Fruit fly (Drosophila melanogaster) whole organism, wandering third instar larva: Measurements from ENCODE around the gene Ugt35E2.
A peak's percentile ranks its signal among the peaks of the same experiment; 100 is the strongest.

Experiments used
- Abd-B ChIP-seq: fragments of >200 bp; optimal IDR thresholded peaks from 2 replicates; lab custom pipeline; 2017; ENCODE audit warnings: missing biosample characterization, missing genetic modification characterization
- CG32264 ChIP-seq: fragments of 200-800 bp; sonication (Bioruptor generic); optimal IDR thresholded peaks from 2 replicates; lab custom pipeline; 2016; ENCODE audit warnings: missing biosample characterization, missing genetic modification characterization
- CG9705 ChIP-seq: fragments of 200-800 bp; sonication (Bioruptor generic); optimal IDR thresholded peaks from 2 replicates; lab custom pipeline; 2018; ENCODE audit warnings: missing biosample characterization, mild to moderate bottlenecking, missing genetic modification characterization
- CrebA ChIP-seq: fragments of 200-800 bp; sonication (Bioruptor generic); optimal IDR thresholded peaks from 2 replicates; lab custom pipeline; 2016; ENCODE audit warnings: missing biosample characterization, mild to moderate bottlenecking, missing genetic modification characterization, borderline replicate concordance
- Dfd ChIP-seq: fragments of >200 bp; optimal IDR thresholded peaks from 2 replicates; lab custom pipeline; 2017; ENCODE audit warnings: missing biosample characterization, missing genetic modification characterization
- Dif ChIP-seq: fragments of 200-275, 200-300 bp; sonication (Bioruptor generic); optimal IDR thresholded peaks from 2 replicates; lab custom pipeline; 2018; ENCODE audit warnings: missing biosample characterization, missing genetic modification characterization; ENCODE audit not compliant: partially characterized antibody
- GATAd ChIP-seq: sonication (Bioruptor generic); optimal IDR thresholded peaks from 2 replicates; lab custom pipeline; 2016; ENCODE audit warnings: missing biosample characterization, missing genetic modification characterization
- HLH106 ChIP-seq: fragments of 200-800 bp; optimal IDR thresholded peaks from 3 replicates; lab custom pipeline; 2019; ENCODE audit warnings: missing biosample characterization, mild to moderate bottlenecking, missing genetic modification characterization, moderate library complexity
- Hnf4 ChIP-seq: fragments of 200-800 bp; sonication (Bioruptor generic); optimal IDR thresholded peaks from 2 replicates; lab custom pipeline; 2016; ENCODE audit warnings: missing biosample characterization, mild to moderate bottlenecking, missing genetic modification characterization
- Hr78 ChIP-seq: fragments of >200 bp; optimal IDR thresholded peaks from 2 replicates; lab custom pipeline; 2017; ENCODE audit warnings: missing biosample characterization, missing genetic modification characterization
- Hr83 ChIP-seq: fragments of 200-300 bp; sonication (Bioruptor generic); optimal IDR thresholded peaks from 2 replicates; lab custom pipeline; 2016; ENCODE audit warnings: missing biosample characterization, mild to moderate bottlenecking, missing genetic modification characterization, moderate library complexity; ENCODE audit not compliant: poor library complexity, severe bottlenecking
- Jra ChIP-seq: sonication (Bioruptor generic); optimal IDR thresholded peaks from 2 replicates; lab custom pipeline; 2016; ENCODE audit warnings: missing biosample characterization, missing genetic modification characterization
- Mio ChIP-seq: sonication (Bioruptor generic); optimal IDR thresholded peaks from 2 replicates; lab custom pipeline; 2016; ENCODE audit warnings: missing biosample characterization, missing genetic modification characterization
- Myc ChIP-seq: fragments of >200 bp; optimal IDR thresholded peaks from 2 replicates; lab custom pipeline; 2017
- N ChIP-seq: fragments of >200 bp; optimal IDR thresholded peaks from 2 replicates; lab custom pipeline; 2018; ENCODE audit warnings: missing biosample characterization, missing external identifiers, missing genetic modification characterization
- OdsH ChIP-seq: fragments of 200-800 bp; sonication (Bioruptor generic); optimal IDR thresholded peaks from 2 replicates; lab custom pipeline; 2016; ENCODE audit warnings: missing biosample characterization, mild to moderate bottlenecking, missing genetic modification characterization
- Rel ChIP-seq, 2 experiments: fragments of 200-800 bp; sonication (Bioruptor generic) in 1 of 2; optimal IDR thresholded peaks; 2 replicates in 1 of 2; 3 replicates in 1 of 2; lab custom pipeline; 2016 to 2019; ENCODE audit warnings: mild to moderate bottlenecking in 2 of 2, missing biosample characterization in 2 of 2, missing genetic modification characterization in 2 of 2, moderate library complexity in 1 of 2
- Sp1 ChIP-seq: fragments of 200-800 bp; sonication (Bioruptor generic); optimal IDR thresholded peaks from 3 replicates; lab custom pipeline; 2019; ENCODE audit warnings: missing biosample characterization, mild to moderate bottlenecking, missing genetic modification characterization, moderate library complexity
- Vsx2 ChIP-seq: fragments of 200-300, 225-300 bp; sonication (Bioruptor generic); optimal IDR thresholded peaks from 2 replicates; lab custom pipeline; 2018; ENCODE audit warnings: missing biosample characterization, missing genetic modification characterization; ENCODE audit not compliant: partially characterized antibody
- br ChIP-seq: fragments of 200-800 bp; sonication (Bioruptor generic); optimal IDR thresholded peaks from 2 replicates; lab custom pipeline; 2016; ENCODE audit warnings: missing biosample characterization, missing genetic modification characterization
- brk ChIP-seq: fragments of 200-800 bp; sonication (Bioruptor generic); optimal IDR thresholded peaks from 2 replicates; lab custom pipeline; 2016; ENCODE audit warnings: missing biosample characterization, mild to moderate bottlenecking, missing genetic modification characterization
- dl ChIP-seq, 2 experiments: fragments of 175-275, 200-275 bp in 1 of 2; fragments of 200-275 bp in 1 of 2; sonication (Bioruptor generic); optimal IDR thresholded peaks; lab custom pipeline; 2018; ENCODE audit warnings: mild to moderate bottlenecking in 2 of 2, missing biosample characterization in 2 of 2, missing genetic modification characterization in 2 of 2, moderate library complexity in 2 of 2; ENCODE audit not compliant: partially characterized antibody in 2 of 2, insufficient read depth in 1 of 2
- dmrt93B ChIP-seq: fragments of 200-800 bp; sonication (Bioruptor generic); optimal IDR thresholded peaks from 2 replicates; lab custom pipeline; 2018; ENCODE audit warnings: missing biosample characterization, mild to moderate bottlenecking, missing genetic modification characterization
- dsf ChIP-seq: sonication (Bioruptor generic); optimal IDR thresholded peaks from 2 replicates; lab custom pipeline; 2016; ENCODE audit warnings: missing biosample characterization, missing genetic modification characterization, borderline replicate concordance
- ey ChIP-seq: fragments of 200-800 bp; sonication (Bioruptor generic); optimal IDR thresholded peaks from 2 replicates; lab custom pipeline; 2016; ENCODE audit warnings: missing biosample characterization, missing genetic modification characterization
- foxo ChIP-seq, 2 experiments: fragments of 200-800 bp; sonication (Bioruptor generic); optimal IDR thresholded peaks; 2 replicates in 1 of 2; 3 replicates in 1 of 2; lab custom pipeline; 2016 to 2017; ENCODE audit warnings: missing biosample characterization in 2 of 2, missing genetic modification characterization in 2 of 2
- fru ChIP-seq: fragments of 200-800 bp; sonication (Bioruptor generic); optimal IDR thresholded peaks from 3 replicates; lab custom pipeline; 2016; ENCODE audit warnings: missing biosample characterization, mild to moderate bottlenecking, missing genetic modification characterization
- h ChIP-seq: fragments of 200-800 bp; sonication (Bioruptor generic); optimal IDR thresholded peaks from 3 replicates; lab custom pipeline; 2016; ENCODE audit warnings: missing biosample characterization, mild to moderate bottlenecking, missing genetic modification characterization
- jim ChIP-seq: fragments of 175-275, 200-325 bp; sonication (Bioruptor generic); optimal IDR thresholded peaks from 2 replicates; lab custom pipeline; 2016; ENCODE audit warnings: missing biosample characterization, mild to moderate bottlenecking, missing genetic modification characterization
- lola ChIP-seq: fragments of >200 bp; optimal IDR thresholded peaks from 2 replicates; lab custom pipeline; 2017; ENCODE audit warnings: missing biosample characterization, missing genetic modification characterization
- pan ChIP-seq: fragments of >200 bp; optimal IDR thresholded peaks from 2 replicates; lab custom pipeline; 2017
- psq ChIP-seq: fragments of 200-800 bp; sonication (Bioruptor generic); optimal IDR thresholded peaks from 3 replicates; lab custom pipeline; 2017; ENCODE audit warnings: missing biosample characterization, mild to moderate bottlenecking, missing genetic modification characterization, moderate library complexity
- rgr ChIP-seq: fragments of 200-800 bp; sonication (Bioruptor generic); optimal IDR thresholded peaks from 3 replicates; lab custom pipeline; 2016; ENCODE audit warnings: missing biosample characterization, mild to moderate bottlenecking, missing genetic modification characterization
- sage ChIP-seq: fragments of 200-800 bp; sonication (Bioruptor generic); optimal IDR thresholded peaks from 2 replicates; lab custom pipeline; 2016; ENCODE audit warnings: missing biosample characterization, mild to moderate bottlenecking, missing genetic modification characterization
- sv ChIP-seq: fragments of 200-800 bp; sonication (Bioruptor generic); optimal IDR thresholded peaks from 3 replicates; lab custom pipeline; 2016; ENCODE audit warnings: missing biosample characterization, missing genetic modification characterization
- tai ChIP-seq: sonication (Bioruptor generic); optimal IDR thresholded peaks from 2 replicates; lab custom pipeline; 2016; ENCODE audit warnings: missing biosample characterization, missing genetic modification characterization
- usp ChIP-seq: fragments of >200 bp; optimal IDR thresholded peaks from 2 replicates; lab custom pipeline; 2017; ENCODE audit warnings: missing biosample characterization, missing genetic modification characterization
- woc ChIP-seq: sonication (Bioruptor generic); optimal IDR thresholded peaks from 2 replicates; lab custom pipeline; 2016; ENCODE audit warnings: missing biosample characterization, mild to moderate bottlenecking, missing genetic modification characterization

The Ugt35E2 gene

dm6 chr3R:11200885-11201421 is 33.2 kb upstream of the Ugt35E2 start:
- no peak for TF ChIP-seq Hr83 (GFP tag; lab: Kevin White, UChicago)
- peak; percentile 77 for TF ChIP-seq Rel (GFP tag; optimal IDR thresholded peaks at IDR 0.05; lab: Kevin White, UChicago)
- peak; percentile 42 for TF ChIP-seq Rel (tag; optimal IDR thresholded peaks at IDR 0.05; lab: Kevin White, UChicago)
- no peak for TF ChIP-seq dl (GFP tag; optimal IDR thresholded peaks at IDR 0.05; lab: Kevin White, UChicago; ENCODE audit: insufficient read depth in 1 of 2, partially characterized antibody in 2 of 2)
- TF ChIP-seq fru, result peak; percentile 76
- TF ChIP-seq foxo (GFP tag; optimal IDR thresholded peaks at IDR 0.05; lab: Kevin White, UChicago), result peak; percentile 39 to 81
- TF ChIP-seq Hr78 (GFP tag; lab: Kevin White, UChicago), result no peak
- no peak for TF ChIP-seq Mio
- TF ChIP-seq CG32264 (GFP tag; lab: Kevin White, UChicago), result peak; percentile 55
- TF ChIP-seq dmrt93B (GFP tag; lab: Kevin White, UChicago), result peak; percentile 32
- no peak for TF ChIP-seq Dfd (GFP tag; lab: Kevin White, UChicago)
- TF ChIP-seq Hnf4, result peak; percentile 50
- TF ChIP-seq rgr (GFP tag; lab: Kevin White, UChicago), result peak; percentile 86
- no peak for TF ChIP-seq CG9705
- TF ChIP-seq Dif (GFP tag; lab: Kevin White, UChicago), result no peak
- peak; percentile 85 for TF ChIP-seq OdsH
- TF ChIP-seq ey (GFP tag; lab: Kevin White, UChicago), result peak; percentile 69
- TF ChIP-seq GATAd (GFP tag; lab: Kevin White, UChicago), result no peak
- TF ChIP-seq tai, result no peak
- peak; percentile 74 for TF ChIP-seq psq
- no peak for TF ChIP-seq dsf
- TF ChIP-seq usp (GFP tag; lab: Kevin White, UChicago), result no peak
- peak; percentile 56 for TF ChIP-seq br (GFP tag; lab: Kevin White, UChicago)
- TF ChIP-seq Vsx2, result no peak
- TF ChIP-seq h (GFP tag; lab: Kevin White, UChicago), result peak; percentile 85
- no peak for TF ChIP-seq Myc (lab: Kevin White, UChicago)
- no peak for TF ChIP-seq Jra
- TF ChIP-seq Sp1 (GFP tag; lab: Kevin White, UChicago), result peak; percentile 74
- peak; percentile 53 for TF ChIP-seq woc
- TF ChIP-seq jim (GFP tag; lab: Kevin White, UChicago), result no peak
- peak; percentile 65 for TF ChIP-seq HLH106 (tag; lab: Kevin White, UChicago)
- no peak for TF ChIP-seq N (GFP tag; lab: Kevin White, UChicago)
- TF ChIP-seq sage (GFP tag; lab: Kevin White, UChicago), result peak; percentile 80
- TF ChIP-seq CrebA (GFP tag; lab: Kevin White, UChicago), result no peak
- TF ChIP-seq lola (GFP tag; lab: Kevin White, UChicago), result no peak
- peak; percentile 86 for TF ChIP-seq brk
- TF ChIP-seq sv (GFP tag; lab: Kevin White, UChicago), result peak; percentile 39
- TF ChIP-seq Abd-B (GFP tag; lab: Kevin White, UChicago), result no peak
- TF ChIP-seq pan (lab: Kevin White, UChicago), result peak; percentile 61

- TF ChIP-seq Dif (GFP tag; lab: Kevin White, UChicago) (peak; percentile 83), Mio (no peak), Hr83 (GFP tag; lab: Kevin White, UChicago) (peak; percentile 21), dl (GFP tag; optimal IDR thresholded peaks at IDR 0.05; lab: Kevin White, UChicago; ENCODE audit: insufficient read depth in 1 of 2, partially characterized antibody in 2 of 2) (peak; percentile 48 to 81), Abd-B (GFP tag; lab: Kevin White, UChicago) (no peak), lola (GFP tag; lab: Kevin White, UChicago) (no peak)
- TF ChIP-seq, all 38 proteins: peak for 3
Measured at dm6 chr3R:11200042-11200884, 32.5 kb upstream of the Ugt35E2 start.
